Fruit fly (Drosophila melanogaster) whole organism, embryonic: Measurements from ENCODE around the gene CG2182.
A peak's percentile ranks its signal among the peaks of the same experiment; 100 is the strongest.

Experiments used
- BEAF-32 ChIP-seq: fragments of 200-800 bp; sonication (Bioruptor generic); optimal IDR thresholded peaks from 3 replicates; lab custom pipeline; 2017; ENCODE audit warnings: missing biosample characterization, missing genetic modification characterization, mild to moderate bottlenecking, moderate library complexity, missing genetic modification reagents
- CG10543 ChIP-seq: fragments of 200-800 bp; sonication (Bioruptor generic); optimal IDR thresholded peaks from 3 replicates; lab custom pipeline; 2017; ENCODE audit warnings: missing biosample characterization, mild to moderate bottlenecking, missing genetic modification characterization, moderate library complexity
- CG11085 ChIP-seq: fragments of 200-800 bp; sonication (Bioruptor generic); IDR thresholded peaks from 2 replicates; pipeline ENCODE4 v1.3.6; 2022; ENCODE audit warnings: missing biosample characterization, missing genetic modification characterization
- CG11456 ChIP-seq: fragments of 200-800 bp; sonication (Bioruptor generic); IDR thresholded peaks from 3 replicates; pipeline ENCODE4 v1.3.6; 2022; ENCODE audit warnings: missing biosample characterization, missing genetic modification characterization
- CG12071 ChIP-seq: fragments of 200-800 bp; sonication (Bioruptor generic); optimal IDR thresholded peaks from 3 replicates; lab custom pipeline; 2018; ENCODE audit warnings: missing biosample characterization, mild to moderate bottlenecking, missing genetic modification characterization
- CG12155 ChIP-seq: fragments of 200-800 bp; sonication (Bioruptor generic); optimal IDR thresholded peaks from 3 replicates; lab custom pipeline; 2016; ENCODE audit warnings: missing biosample characterization, missing genetic modification characterization
- CG12299 ChIP-seq: fragments of 200-800 bp; sonication (Bioruptor generic); optimal IDR thresholded peaks from 2 replicates; lab custom pipeline; 2018; ENCODE audit warnings: missing biosample characterization, mild to moderate bottlenecking, missing genetic modification characterization
- CG12391 ChIP-seq: fragments of 200-800 bp; sonication (Bioruptor generic); optimal IDR thresholded peaks from 3 replicates; lab custom pipeline; 2018; ENCODE audit warnings: missing biosample characterization, mild to moderate bottlenecking, missing genetic modification characterization, moderate library complexity
- CG13775 ChIP-seq: fragments of 200-800 bp; sonication (Bioruptor generic); optimal IDR thresholded peaks from 3 replicates; lab custom pipeline; 2017; ENCODE audit warnings: missing biosample characterization, mild to moderate bottlenecking, missing genetic modification characterization
- CG16863 ChIP-seq: fragments of 200-800 bp; sonication (Bioruptor generic); optimal IDR thresholded peaks from 3 replicates; lab custom pipeline; 2016; ENCODE audit warnings: missing biosample characterization, missing genetic modification characterization
- CG17612 ChIP-seq: fragments of 200-800 bp; sonication (Bioruptor generic); IDR thresholded peaks from 2 replicates; pipeline ENCODE4 v1.3.6; 2022; ENCODE audit warnings: missing biosample characterization, missing genetic modification characterization
- CG17912 ChIP-seq: fragments of 200-800 bp; sonication (Bioruptor generic); optimal IDR thresholded peaks from 2 replicates; lab custom pipeline; 2018; ENCODE audit warnings: missing biosample characterization, mild to moderate bottlenecking, missing genetic modification characterization
- CG1832 ChIP-seq: fragments of 200-800 bp; sonication (Bioruptor generic); optimal IDR thresholded peaks from 2 replicates; lab custom pipeline; 2017; ENCODE audit warnings: missing biosample characterization, mild to moderate bottlenecking, missing genetic modification characterization, inconsistent platforms
- CG2129 ChIP-seq: fragments of 200-800 bp; sonication (Bioruptor generic); IDR thresholded peaks from 2 replicates; pipeline ENCODE4 v1.3.6; 2022; ENCODE audit warnings: missing biosample characterization, missing genetic modification characterization; ENCODE audit not compliant: partially characterized antibody
- CG2199 ChIP-seq: fragments of 200-800 bp; sonication (Bioruptor generic); IDR thresholded peaks from 3 replicates; pipeline ENCODE4 v1.3.6; 2022; ENCODE audit warnings: missing biosample characterization, missing genetic modification characterization
- CG2712 ChIP-seq: fragments of 200-800 bp; optimal IDR thresholded peaks from 3 replicates; lab custom pipeline; 2019; ENCODE audit warnings: missing biosample characterization, mild to moderate bottlenecking, missing genetic modification characterization, moderate library complexity
- CG3065 ChIP-seq: fragments of 200-800 bp; sonication (Bioruptor generic); optimal IDR thresholded peaks from 2 replicates; lab custom pipeline; 2016; ENCODE audit warnings: missing biosample characterization, missing genetic modification characterization
- CG31224 ChIP-seq: fragments of 200-800 bp; sonication (Bioruptor generic); IDR thresholded peaks from 2 replicates; pipeline ENCODE4 v1.3.6; 2022; ENCODE audit warnings: missing biosample characterization, missing genetic modification characterization
- CG32767 ChIP-seq: fragments of 200-800 bp; sonication (Bioruptor generic); IDR thresholded peaks from 2 replicates; pipeline ENCODE4 v1.3.6; 2022; ENCODE audit warnings: missing biosample characterization, missing genetic modification characterization
- CG6272 ChIP-seq: fragments of 200-800 bp; sonication (Bioruptor generic); IDR thresholded peaks from 2 replicates; pipeline ENCODE4 v1.3.6; 2022; ENCODE audit warnings: missing biosample characterization, missing genetic modification characterization
- CG7963 ChIP-seq: fragments of 200-800 bp; sonication (Bioruptor generic); IDR thresholded peaks from 3 replicates; pipeline ENCODE4 v1.3.6; 2022; ENCODE audit warnings: missing biosample characterization, missing genetic modification characterization; ENCODE audit not compliant: partially characterized antibody
- CG9817 ChIP-seq: fragments of 200-800 bp; sonication (Bioruptor generic); optimal IDR thresholded peaks from 2 replicates; lab custom pipeline; 2018; ENCODE audit warnings: missing biosample characterization, mild to moderate bottlenecking, missing genetic modification characterization, moderate library complexity
- Doc3 ChIP-seq: fragments of 200-800 bp; sonication (Bioruptor generic); IDR thresholded peaks from 3 replicates; pipeline ENCODE4 v1.3.6; 2022; ENCODE audit warnings: missing biosample characterization, missing genetic modification characterization; ENCODE audit not compliant: partially characterized antibody
- Hr78 ChIP-seq, 2 experiments: fragments of 200-800 bp in 1 of 2; fragments of >200 bp in 1 of 2; sonication (Bioruptor generic) in 1 of 2; optimal IDR thresholded peaks; 2 replicates each; lab custom pipeline; 2017 to 2019; ENCODE audit warnings: missing biosample characterization in 2 of 2, missing genetic modification characterization in 2 of 2, mild to moderate bottlenecking in 1 of 2, moderate library complexity in 1 of 2
- Hsf ChIP-seq: fragments of 200-800 bp; sonication (Bioruptor generic); optimal IDR thresholded peaks from 3 replicates; lab custom pipeline; 2016; ENCODE audit warnings: missing biosample characterization, missing genetic modification characterization
- Lhr ChIP-seq: fragments of 200-800 bp; sonication (Bioruptor generic); optimal IDR thresholded peaks from 3 replicates; lab custom pipeline; 2017; ENCODE audit warnings: mild to moderate bottlenecking, missing biosample characterization, missing genetic modification reagents, missing genetic modification characterization
- Mad ChIP-seq: fragments of 200-800 bp; sonication (Bioruptor generic); optimal IDR thresholded peaks from 2 replicates; lab custom pipeline; 2016; ENCODE audit warnings: missing biosample characterization, missing genetic modification characterization
- Med ChIP-seq: fragments of 200-800 bp; sonication (Bioruptor generic); peaks from one replicate; lab custom pipeline; 2016; ENCODE audit warnings: missing biosample characterization, missing genetic modification characterization, mild to moderate bottlenecking, inconsistent platforms, moderate library complexity
- NC2α ChIP-seq: fragments of 200-800 bp; sonication (Bioruptor generic); optimal IDR thresholded peaks from 2 replicates; lab custom pipeline; 2016; ENCODE audit warnings: missing biosample characterization, missing genetic modification characterization
- Rx ChIP-seq: fragments of 200-800 bp; sonication (Bioruptor generic); IDR thresholded peaks from 2 replicates; pipeline ENCODE4 v1.3.6; 2022; ENCODE audit warnings: missing biosample characterization, missing genetic modification characterization
- Sin3A ChIP-seq: fragments of >200 bp; optimal IDR thresholded peaks from 2 replicates; lab custom pipeline; 2018
- Vsx1 ChIP-seq: fragments of 200-800 bp; sonication (Bioruptor generic); optimal IDR thresholded peaks from 2 replicates; lab custom pipeline; 2017; ENCODE audit warnings: missing biosample characterization, mild to moderate bottlenecking, missing genetic modification characterization, missing genetic modification reagents
- Xrp1 ChIP-seq: fragments of 200-800 bp; sonication (Bioruptor generic); IDR thresholded peaks from 2 replicates; pipeline ENCODE4 v1.3.6; 2022; ENCODE audit warnings: missing biosample characterization, missing genetic modification characterization
- ac ChIP-seq: fragments of 200-800 bp; sonication (Bioruptor generic); optimal IDR thresholded peaks from 3 replicates; lab custom pipeline; 2017; ENCODE audit warnings: missing biosample characterization, mild to moderate bottlenecking, missing genetic modification characterization
- aop ChIP-seq: fragments of 200-800 bp; sonication (Bioruptor generic); IDR thresholded peaks from 2 replicates; pipeline ENCODE4 v1.3.6; 2022; ENCODE audit warnings: missing biosample characterization, missing genetic modification characterization
- ash1 ChIP-seq: fragments of 200-800 bp; sonication (Bioruptor generic); optimal IDR thresholded peaks from 2 replicates; lab custom pipeline; 2018; ENCODE audit warnings: missing biosample characterization, mild to moderate bottlenecking, missing genetic modification characterization
- bab2 ChIP-seq: fragments of 200-800 bp; sonication (Bioruptor generic); optimal IDR thresholded peaks from 2 replicates; lab custom pipeline; 2016; ENCODE audit warnings: missing biosample characterization, missing genetic modification characterization
- bsh ChIP-seq, 2 experiments: fragments of 200-800 bp; sonication (Bioruptor generic); optimal IDR thresholded peaks; 2 replicates each; lab custom pipeline; 2017 to 2018; ENCODE audit warnings: mild to moderate bottlenecking in 2 of 2, missing biosample characterization in 2 of 2, missing genetic modification characterization in 2 of 2, moderate library complexity in 1 of 2
- dmrt11E ChIP-seq: fragments of 200-800 bp; sonication (Bioruptor generic); optimal IDR thresholded peaks from 3 replicates; lab custom pipeline; 2018; ENCODE audit warnings: missing biosample characterization, mild to moderate bottlenecking, missing genetic modification characterization, moderate library complexity
- dmrt99B ChIP-seq: fragments of 200-800 bp; sonication (Bioruptor generic); optimal IDR thresholded peaks from 2 replicates; lab custom pipeline; 2018; ENCODE audit warnings: missing biosample characterization, mild to moderate bottlenecking, missing genetic modification characterization, moderate library complexity
- gsb-n ChIP-seq: fragments of 200-800 bp; sonication (Bioruptor generic); optimal IDR thresholded peaks from 3 replicates; lab custom pipeline; 2018; ENCODE audit warnings: missing biosample characterization, mild to moderate bottlenecking, missing genetic modification characterization
- hb ChIP-seq: fragments of 200-800 bp; sonication (Bioruptor generic); IDR thresholded peaks from 3 replicates; pipeline ENCODE4 v1.3.6; 2022; ENCODE audit warnings: missing biosample characterization, missing genetic modification characterization; ENCODE audit not compliant: partially characterized antibody
- her ChIP-seq: fragments of 200-800 bp; sonication (Bioruptor generic); optimal IDR thresholded peaks from 2 replicates; lab custom pipeline; 2016; ENCODE audit warnings: missing biosample characterization, missing genetic modification characterization
- lmd ChIP-seq: fragments of 200-800 bp; sonication (Bioruptor generic); IDR thresholded peaks from 2 replicates; pipeline ENCODE4 v1.3.6; 2022; ENCODE audit warnings: missing biosample characterization, missing genetic modification characterization
- nom ChIP-seq: fragments of 200-800 bp; sonication (Bioruptor generic); optimal IDR thresholded peaks from 2 replicates; lab custom pipeline; 2017; ENCODE audit warnings: missing biosample characterization, missing genetic modification characterization, mild to moderate bottlenecking, moderate library complexity, missing genetic modification reagents
- shn ChIP-seq: fragments of 200-800 bp; sonication (Bioruptor generic); optimal IDR thresholded peaks from 3 replicates; lab custom pipeline; 2016; ENCODE audit warnings: missing biosample characterization, missing genetic modification characterization
- slou ChIP-seq: fragments of 200-800 bp; sonication (Bioruptor generic); optimal IDR thresholded peaks from 3 replicates; lab custom pipeline; 2016; ENCODE audit warnings: missing biosample characterization, missing genetic modification characterization
- stwl ChIP-seq: fragments of 200-800 bp; sonication (Bioruptor generic); optimal IDR thresholded peaks from 3 replicates; lab custom pipeline; 2018; ENCODE audit warnings: missing biosample characterization, mild to moderate bottlenecking, missing genetic modification characterization, moderate library complexity
- toy ChIP-seq: fragments of 200-800 bp; sonication (Bioruptor generic); IDR thresholded peaks from 2 replicates; pipeline ENCODE4 v1.3.6; 2022; ENCODE audit warnings: missing biosample characterization, missing genetic modification characterization
- zen ChIP-seq: fragments of 200-800 bp; sonication (Bioruptor generic); optimal IDR thresholded peaks from 3 replicates; lab custom pipeline; 2018; ENCODE audit warnings: missing biosample characterization, mild to moderate bottlenecking, missing genetic modification characterization, moderate library complexity

Gene CG2182

dm6 chr3R:5606477-5606876 lies 53.2 kb downstream of the CG2182 start, which contains the start of gene asl (continued):
- TF ChIP-seq CG2129 (GFP tag; lab: Robert Waterston, UW) (no peak), dmrt11E (peak; percentile 65), Med (peak; percentile 91), her (GFP tag; lab: Kevin White, UChicago) (no peak), CG32767 (0 out of 2 replicates have a peak, but pooled peaks have one; percentile 43), stwl (tag; lab: Kevin White, UChicago) (peak; percentile 72), toy (GFP tag; lab: Robert Waterston, UW) (no peak), aop (GFP tag; lab: Robert Waterston, UW) (no peak), CG9817 (tag; lab: Kevin White, UChicago) (peak; percentile 77), shn (GFP tag; lab: Kevin White, UChicago) (peak; percentile 25), CG7963 (no peak), BEAF-32 (GFP tag; lab: Kevin White, UChicago) (peak; percentile 53), CG17612 (GFP tag; lab: Robert Waterston, UW) (no peak), bsh (GFP tag; optimal IDR thresholded peaks at IDR 0.05; lab: Kevin White, UChicago) (peak in 1 of 2 experiments; percentile 69), lmd (peak; percentile 67), CG11456 (GFP tag; lab: Robert Waterston, UW) (0 out of 3 replicates have a peak, but pooled peaks have one; percentile 45), ash1 (no peak), Rx (peak; percentile 51), Hr78 (GFP tag; optimal IDR thresholded peaks at IDR 0.05; lab: Kevin White, UChicago) (peak in 1 of 2 experiments; percentile 65), CG12299 (tag; lab: Kevin White, UChicago) (peak; percentile 50), NC2α (no peak), CG10543 (peak; percentile 59), CG3065 (GFP tag; lab: Kevin White, UChicago) (peak; percentile 19), CG31224 (GFP tag; lab: Robert Waterston, UW) (peak; percentile 42; the same call in 1 of the 2 replicates), CG17912 (GFP tag; lab: Kevin White, UChicago) (peak; percentile 59), dmrt99B (tag; lab: Kevin White, UChicago) (no peak), CG13775 (GFP tag; lab: Kevin White, UChicago) (peak; percentile 61), CG2199 (GFP tag; lab: Robert Waterston, UW) (0 out of 3 replicates have a peak, but pooled peaks have one; percentile 20), CG12391 (tag; lab: Kevin White, UChicago) (peak; percentile 78), CG11085 (GFP tag; lab: Robert Waterston, UW) (peak; percentile 54; the same call in 1 of the 2 replicates), ac (GFP tag; lab: Kevin White, UChicago) (no peak), Mad (GFP tag; lab: Kevin White, UChicago) (peak; percentile 58), Sin3A (peak; percentile 74), Lhr (GFP tag; lab: Kevin White, UChicago) (peak; percentile 59), gsb-n (no peak), bab2 (GFP tag; lab: Kevin White, UChicago) (peak; percentile 36), CG12071 (GFP tag; lab: Kevin White, UChicago) (no peak), zen (tag; lab: Kevin White, UChicago) (peak; percentile 68), CG1832 (GFP tag; lab: Kevin White, UChicago) (no peak), Vsx1 (GFP tag; lab: Kevin White, UChicago) (no peak), nom (GFP tag; lab: Kevin White, UChicago) (peak; percentile 48), hb (GFP tag; lab: Robert Waterston, UW) (no peak), Xrp1 (GFP tag; lab: Robert Waterston, UW) (peak; percentile 56), Doc3 (GFP tag; lab: Robert Waterston, UW) (no peak), CG16863 (peak; percentile 34), slou (no peak), CG6272 (peak; percentile 47), CG12155 (GFP tag; lab: Kevin White, UChicago) (peak; percentile 63), CG2712 (peak; percentile 82), Hsf (GFP tag; lab: Kevin White, UChicago) (peak; percentile 64)
